Fruit fly (Drosophila melanogaster) whole organism, embryonic: ENCODE measurements around the gene Jon66Cii.
A peak's percentile ranks its signal among the peaks of the same experiment; 100 is the strongest.

Source experiments
- Bgb ChIP-seq: fragments of 200-800 bp; sonication (Bioruptor generic); IDR thresholded peaks from 2 replicates; pipeline ENCODE4 v1.3.6; 2022; ENCODE audit warnings: missing biosample characterization, missing genetic modification characterization; ENCODE audit not compliant: partially characterized antibody
- CG12299 ChIP-seq: fragments of 200-800 bp; sonication (Bioruptor generic); optimal IDR thresholded peaks from 2 replicates; lab custom pipeline; 2018; ENCODE audit warnings: missing biosample characterization, mild to moderate bottlenecking, missing genetic modification characterization
- CG12659 ChIP-seq: fragments of 200-800 bp; sonication (Bioruptor generic); optimal IDR thresholded peaks from 3 replicates; lab custom pipeline; 2017; ENCODE audit warnings: mild to moderate bottlenecking, missing biosample characterization, missing genetic modification reagents, missing genetic modification characterization
- CG14965 ChIP-seq: fragments of 200-800 bp; sonication (Bioruptor generic); optimal IDR thresholded peaks from 2 replicates; lab custom pipeline; 2016; ENCODE audit warnings: missing biosample characterization, missing genetic modification characterization, borderline replicate concordance
- CG1647 ChIP-seq: fragments of 200-800 bp; sonication (Bioruptor generic); optimal IDR thresholded peaks from 3 replicates; lab custom pipeline; 2016; ENCODE audit warnings: missing biosample characterization, missing genetic modification characterization
- CG1792 ChIP-seq: fragments of 200-800 bp; sonication (Bioruptor generic); optimal IDR thresholded peaks from 2 replicates; lab custom pipeline; 2016; ENCODE audit warnings: missing biosample characterization, missing genetic modification characterization
- CG1832 ChIP-seq: fragments of 200-800 bp; sonication (Bioruptor generic); optimal IDR thresholded peaks from 2 replicates; lab custom pipeline; 2017; ENCODE audit warnings: missing biosample characterization, mild to moderate bottlenecking, missing genetic modification characterization, inconsistent platforms
- CG3065 ChIP-seq: fragments of 200-800 bp; sonication (Bioruptor generic); optimal IDR thresholded peaks from 2 replicates; lab custom pipeline; 2016; ENCODE audit warnings: missing biosample characterization, missing genetic modification characterization
- CG31388 ChIP-seq: fragments of 200-800 bp; sonication (Bioruptor generic); optimal IDR thresholded peaks from 2 replicates; lab custom pipeline; 2016; ENCODE audit warnings: missing biosample characterization, missing genetic modification characterization
- CG3847 ChIP-seq: fragments of 200-800 bp; sonication (Bioruptor generic); IDR thresholded peaks from 2 replicates; pipeline ENCODE4 v1.3.6; 2022; ENCODE audit warnings: missing biosample characterization, missing genetic modification characterization
- CG3995 ChIP-seq: fragments of 200-800 bp; sonication (Bioruptor generic); optimal IDR thresholded peaks from 3 replicates; lab custom pipeline; 2016; ENCODE audit warnings: missing biosample characterization, missing genetic modification characterization
- CG4820 ChIP-seq: fragments of 200-800 bp; sonication (Bioruptor generic); optimal IDR thresholded peaks from 3 replicates; lab custom pipeline; 2016; ENCODE audit warnings: missing biosample characterization, missing genetic modification characterization
- CG7271 ChIP-seq: fragments of 200-800 bp; sonication (Bioruptor generic); optimal IDR thresholded peaks from 2 replicates; lab custom pipeline; 2018; ENCODE audit warnings: missing biosample characterization, mild to moderate bottlenecking, missing genetic modification characterization, moderate library complexity
- CG8359 ChIP-seq: fragments of 200-800 bp; sonication (Bioruptor generic); optimal IDR thresholded peaks from 2 replicates; lab custom pipeline; 2017; ENCODE audit warnings: missing biosample characterization, mild to moderate bottlenecking, missing genetic modification characterization, borderline replicate concordance
- CG8765 ChIP-seq: fragments of 200-800 bp; sonication (Bioruptor generic); IDR thresholded peaks from 2 replicates; pipeline ENCODE4 v1.3.6; 2022; ENCODE audit warnings: missing biosample characterization, missing genetic modification characterization
- CrebB ChIP-seq: fragments of 200-800 bp; sonication (Bioruptor generic); optimal IDR thresholded peaks from 3 replicates; lab custom pipeline; 2018; ENCODE audit warnings: missing biosample characterization, mild to moderate bottlenecking, missing genetic modification characterization
- Dll ChIP-seq: fragments of 200-800 bp; sonication (Bioruptor generic); IDR thresholded peaks from 4 replicates; pipeline ENCODE4 v1.3.6; 2022; ENCODE audit warnings: missing biosample characterization, missing genetic modification characterization; ENCODE audit not compliant: partially characterized antibody
- Hmr ChIP-seq: fragments of 200-800 bp; sonication (Bioruptor generic); optimal IDR thresholded peaks from 3 replicates; lab custom pipeline; 2017; ENCODE audit warnings: mild to moderate bottlenecking, missing biosample characterization, missing genetic modification reagents, missing genetic modification characterization
- MTF-1 ChIP-seq: fragments of 200-800 bp; sonication (Bioruptor generic); optimal IDR thresholded peaks from 2 replicates; lab custom pipeline; 2018; ENCODE audit warnings: missing biosample characterization, mild to moderate bottlenecking, missing genetic modification characterization, borderline replicate concordance
- Nf-YA ChIP-seq: fragments of 200-800 bp; sonication (Bioruptor generic); IDR thresholded peaks from 2 replicates; pipeline ENCODE4 v1.3.6; 2022; ENCODE audit warnings: missing biosample characterization, missing genetic modification characterization
- Nf-YC ChIP-seq: fragments of 200-800 bp; optimal IDR thresholded peaks from 3 replicates; lab custom pipeline; 2019; ENCODE audit warnings: missing biosample characterization, mild to moderate bottlenecking, missing genetic modification characterization, moderate library complexity
- Side ChIP-seq: fragments of 200-800 bp; sonication (Bioruptor generic); optimal IDR thresholded peaks from 2 replicates; lab custom pipeline; 2016; ENCODE audit warnings: missing biosample characterization, missing genetic modification characterization
- Six4 ChIP-seq: fragments of 200-800 bp; sonication (Bioruptor generic); optimal IDR thresholded peaks from 2 replicates; lab custom pipeline; 2016; ENCODE audit warnings: missing biosample characterization, missing genetic modification characterization
- abd-A ChIP-seq: fragments of 200-800 bp; sonication (Bioruptor generic); optimal IDR thresholded peaks from 3 replicates; lab custom pipeline; 2019; ENCODE audit warnings: missing biosample characterization, mild to moderate bottlenecking, missing genetic modification characterization, moderate library complexity
- ac ChIP-seq: fragments of 200-800 bp; sonication (Bioruptor generic); optimal IDR thresholded peaks from 3 replicates; lab custom pipeline; 2017; ENCODE audit warnings: missing biosample characterization, mild to moderate bottlenecking, missing genetic modification characterization
- bowl ChIP-seq: fragments of 200-800 bp; sonication (Bioruptor generic); IDR thresholded peaks from 2 replicates; pipeline ENCODE4 v1.3.6; 2022; ENCODE audit warnings: missing biosample characterization, missing genetic modification characterization
- bsh ChIP-seq, 2 experiments: fragments of 200-800 bp; sonication (Bioruptor generic); optimal IDR thresholded peaks; 2 replicates each; lab custom pipeline; 2017 to 2018; ENCODE audit warnings: mild to moderate bottlenecking in 2 of 2, missing biosample characterization in 2 of 2, missing genetic modification characterization in 2 of 2, moderate library complexity in 1 of 2
- caup ChIP-seq: fragments of 200-800 bp; sonication (Bioruptor generic); optimal IDR thresholded peaks from 3 replicates; lab custom pipeline; 2017; ENCODE audit warnings: missing biosample characterization, mild to moderate bottlenecking, missing genetic modification characterization, moderate library complexity; ENCODE audit not compliant: severe bottlenecking
- chn ChIP-seq: fragments of 200-800 bp; sonication (Bioruptor generic); optimal IDR thresholded peaks from 2 replicates; lab custom pipeline; 2016; ENCODE audit warnings: missing biosample characterization, missing genetic modification characterization
- crp ChIP-seq, 2 experiments: fragments of 200-800 bp; sonication (Bioruptor generic); optimal IDR thresholded peaks; 2 replicates in 1 of 2; 3 replicates in 1 of 2; lab custom pipeline; 2017; ENCODE audit warnings: missing biosample characterization in 2 of 2, missing genetic modification characterization in 2 of 2, mild to moderate bottlenecking in 1 of 2, moderate library complexity in 1 of 2
- dysf ChIP-seq: fragments of 200-800 bp; sonication (Bioruptor generic); IDR thresholded peaks from 3 replicates; pipeline ENCODE4 v1.3.6; 2022; ENCODE audit warnings: missing biosample characterization, missing genetic modification characterization
- exex ChIP-seq: fragments of 200-800 bp; sonication (Bioruptor generic); optimal IDR thresholded peaks from 4 replicates; lab custom pipeline; 2018; ENCODE audit warnings: missing biosample characterization, mild to moderate bottlenecking, missing genetic modification characterization, moderate library complexity
- fd102C ChIP-seq: fragments of 200-800 bp; sonication (Bioruptor generic); optimal IDR thresholded peaks from 2 replicates; lab custom pipeline; 2018; ENCODE audit warnings: missing biosample characterization, mild to moderate bottlenecking, missing genetic modification characterization, moderate library complexity
- lbe ChIP-seq: fragments of 200-800 bp; sonication (Bioruptor generic); optimal IDR thresholded peaks from 2 replicates; lab custom pipeline; 2016; ENCODE audit warnings: missing biosample characterization, mild to moderate bottlenecking, missing genetic modification characterization
- mld ChIP-seq: fragments of 200-800 bp; sonication (Bioruptor generic); IDR thresholded peaks from 3 replicates; pipeline ENCODE4 v1.3.6; 2022; ENCODE audit warnings: missing biosample characterization, missing genetic modification characterization; ENCODE audit not compliant: partially characterized antibody
- pan ChIP-seq, 4 experiments: fragments of >200 bp in 3 of 4; fragments of 200-800 bp in 1 of 4; sonication (Bioruptor generic) in 1 of 4; optimal IDR thresholded peaks in 3 of 4; IDR thresholded peaks in 1 of 4; 2 replicates each; pipeline versions ENCODE4 v1.3.6 to Lab custom; 2017 to 2022; ENCODE audit warnings: missing biosample characterization in 2 of 4, missing genetic modification characterization in 2 of 4, mixed read lengths in 1 of 4
- peb ChIP-seq: fragments of 200-800 bp; sonication (Bioruptor generic); IDR thresholded peaks from 2 replicates; pipeline ENCODE4 v1.3.6; 2022; ENCODE audit warnings: missing biosample characterization, missing genetic modification characterization
- pho ChIP-seq: fragments of 200-800 bp; sonication (Bioruptor generic); optimal IDR thresholded peaks from 2 replicates; lab custom pipeline; 2016; ENCODE audit warnings: missing biosample characterization, missing genetic modification characterization
- pzg ChIP-seq: fragments of 200-800 bp; sonication (Bioruptor generic); optimal IDR thresholded peaks from 3 replicates; lab custom pipeline; 2018; ENCODE audit warnings: missing biosample characterization, mild to moderate bottlenecking, missing genetic modification characterization, moderate library complexity
- salm ChIP-seq: fragments of 200-800 bp; sonication (Bioruptor generic); optimal IDR thresholded peaks from 2 replicates; lab custom pipeline; 2018; ENCODE audit warnings: missing biosample characterization, mild to moderate bottlenecking, missing genetic modification characterization
- shn ChIP-seq: fragments of 200-800 bp; sonication (Bioruptor generic); optimal IDR thresholded peaks from 3 replicates; lab custom pipeline; 2016; ENCODE audit warnings: missing biosample characterization, missing genetic modification characterization
- sim ChIP-seq: fragments of 200-800 bp; sonication (Bioruptor generic); IDR thresholded peaks from 2 replicates; pipeline ENCODE4 v1.3.6; 2022; ENCODE audit warnings: missing biosample characterization, missing genetic modification characterization
- tx ChIP-seq: fragments of 200-800 bp; sonication (Bioruptor generic); optimal IDR thresholded peaks from 2 replicates; lab custom pipeline; 2016; ENCODE audit warnings: missing biosample characterization, missing genetic modification characterization
- vfl ChIP-seq: fragments of 200-800 bp; sonication (Bioruptor generic); optimal IDR thresholded peaks from 2 replicates; lab custom pipeline; 2016; ENCODE audit warnings: missing biosample characterization, missing genetic modification characterization
- vvl ChIP-seq: fragments of 200-800 bp; sonication (Bioruptor generic); IDR thresholded peaks from 2 replicates; pipeline ENCODE4 v1.3.6; 2022; ENCODE audit warnings: missing biosample characterization, missing genetic modification characterization
- z ChIP-seq: fragments of 200-800 bp; sonication (Bioruptor generic); IDR thresholded peaks from 3 replicates; pipeline ENCODE4 v1.3.6; 2022; ENCODE audit warnings: missing biosample characterization, missing genetic modification characterization

Gene Jon66Cii

dm6 chr3L:8347346-8347745 is 46.1 kb downstream of the Jon66Cii start (continued):
- 0 out of 3 replicates have a peak, but pooled peaks have one; percentile 31 for TF ChIP-seq dysf (GFP tag; lab: Robert Waterston, UW)
- peak; percentile 20 for TF ChIP-seq ac (GFP tag; lab: Kevin White, UChicago)
- TF ChIP-seq CG3847 = no peak
- TF ChIP-seq MTF-1 (GFP tag; lab: Kevin White, UChicago) = peak; percentile 56
- TF ChIP-seq vvl (GFP tag; lab: Robert Waterston, UW) = peak; percentile 63
- peak; percentile 7 for TF ChIP-seq CG12299 (tag; lab: Kevin White, UChicago)
- peak; percentile 38 for TF ChIP-seq CrebB
- TF ChIP-seq CG12659 = peak; percentile 2
- no peak for TF ChIP-seq pan (optimal IDR thresholded peaks at IDR 0.05; lab: Kevin White, UChicago)
- peak in 1 of 2 experiments; percentile 64 for TF ChIP-seq pan (GFP tag; optimal IDR thresholded peaks at IDR 0.05 in 1 of 2, IDR thresholded peaks at IDR 0.05 in 1 of 2)

DNA sequence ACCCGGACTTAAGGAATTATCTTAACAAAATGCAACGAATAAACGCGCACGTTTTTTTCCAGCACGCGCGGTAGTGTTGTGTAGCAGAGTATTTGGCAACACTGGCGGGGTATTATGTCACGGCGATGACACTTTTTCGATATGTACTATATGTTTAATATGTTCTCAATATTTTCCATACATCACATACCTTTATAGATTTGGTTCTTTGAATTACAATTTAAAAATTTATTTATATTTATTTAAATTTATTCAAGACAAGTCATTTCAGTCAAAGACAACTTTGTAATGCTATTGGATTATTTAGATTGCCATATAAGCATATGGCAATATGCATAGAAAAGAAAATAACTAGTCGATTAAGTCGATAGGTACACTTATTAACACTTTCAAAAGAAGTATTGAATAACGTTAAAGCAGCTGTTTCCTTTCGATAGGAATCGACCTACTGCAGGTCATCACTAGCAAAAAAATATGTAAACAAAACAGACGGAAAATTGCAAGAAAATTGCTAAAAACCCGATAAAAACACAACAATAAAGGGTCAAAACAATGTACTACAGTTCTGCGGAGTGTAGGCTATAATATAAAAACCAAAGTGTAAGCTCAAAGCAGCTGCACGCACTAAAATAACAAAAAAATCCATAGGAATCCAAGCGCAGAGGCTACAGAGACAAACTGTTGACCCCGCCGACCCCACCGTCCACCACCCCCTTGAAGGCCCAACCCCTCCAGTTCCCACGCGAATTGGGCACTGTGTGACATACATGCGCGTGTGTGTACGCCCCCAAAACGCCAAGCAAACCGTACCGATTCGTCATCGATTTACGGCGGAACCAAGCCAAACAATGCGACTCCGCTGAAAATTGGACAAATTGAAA is 47.1 kb downstream of the Jon66Cii start, which contains the start of the genes CG7182 and GAPcenA:
TSS of gene CG7182 (minus strand) at position 283 of the 881 bp plus-strand sequence.
TSS of gene GAPcenA (plus strand) at position 462 of the 881 bp plus-strand sequence.
- TF ChIP-seq CG8359 (no peak), CG4820 (GFP tag; lab: Kevin White, UChicago) (peak; percentile 59), z (GFP tag; lab: Robert Waterston, UW) (no peak), CG3995 (GFP tag; lab: Kevin White, UChicago) (peak; percentile 31), bsh (GFP tag; optimal IDR thresholded peaks at IDR 0.05; lab: Kevin White, UChicago) (peak in 1 of 2 experiments; percentile 56), salm (tag; lab: Kevin White, UChicago) (peak; percentile 26), Nf-YA (GFP tag; lab: Robert Waterston, UW) (no peak), Six4 (GFP tag; lab: Kevin White, UChicago) (peak; percentile 39), CG8765 (GFP tag; lab: Robert Waterston, UW) (no peak), pho (GFP tag; lab: Kevin White, UChicago) (peak; percentile 39), Nf-YC (tag; lab: Kevin White, UChicago) (peak; percentile 77), bowl (no peak), CG3065 (GFP tag; lab: Kevin White, UChicago) (no peak), fd102C (GFP tag; lab: Kevin White, UChicago) (no peak), abd-A (tag; lab: Kevin White, UChicago) (no peak), sim (GFP tag; lab: Robert Waterston, UW) (no peak), pzg (peak; percentile 36), Hmr (peak; percentile 78), CG1832 (GFP tag; lab: Kevin White, UChicago) (no peak), crp (GFP tag; optimal IDR thresholded peaks at IDR 0.05; lab: Kevin White, UChicago) (peak in 1 of 2 experiments; percentile 80), lbe (GFP tag; lab: Kevin White, UChicago) (peak; percentile 76), peb (no peak), caup (GFP tag; lab: Kevin White, UChicago) (peak; percentile 70), Dll (GFP tag; lab: Robert Waterston, UW) (peak; percentile 72), CG1647 (GFP tag; lab: Kevin White, UChicago) (no peak), mld (GFP tag; lab: Robert Waterston, UW) (no peak), Bgb (GFP tag; lab: Robert Waterston, UW) (peak; percentile 26; the same call in 1 of the 2 replicates), exex (peak; percentile 31), shn (GFP tag; lab: Kevin White, UChicago) (no peak), chn (no peak), tx (GFP tag; lab: Kevin White, UChicago) (no peak), CG31388 (GFP tag; lab: Kevin White, UChicago) (peak; percentile 24), CG1792 (no peak), CG14965 (GFP tag; lab: Kevin White, UChicago) (no peak), vfl (peak; percentile 25), Side (GFP tag; lab: Kevin White, UChicago) (peak; percentile 14), CG7271 (peak; percentile 39)
